Worm (Caenorhabditis elegans) whole organism, L1 larva: Measurements from ENCODE around the gene clec-58.

Source experiments
- C34B4.2 ChIP-seq: sonication (generic microtip); optimal IDR thresholded peaks from 2 replicates; lab custom pipeline; 2017; ENCODE audit warnings: mild to moderate bottlenecking, missing genetic modification characterization, missing compliant biosample characterization
- F16B12.6 ChIP-seq: fragments of 150-350 bp; optimal IDR thresholded peaks from 2 replicates; lab custom pipeline; 2014; ENCODE audit warnings: missing biosample characterization, missing genetic modification characterization
- Y116A8C.19 ChIP-seq: sonication (generic microtip); optimal IDR thresholded peaks from 2 replicates; lab custom pipeline; 2016; ENCODE audit warnings: missing compliant biosample characterization, missing genetic modification characterization, borderline replicate concordance
- aha-1 ChIP-seq: fragments of 150-350 bp; optimal IDR thresholded peaks from 2 replicates; lab custom pipeline; 2014; ENCODE audit warnings: missing biosample characterization, missing genetic modification characterization
- alr-1 ChIP-seq: fragments of 200-800 bp; sonication (Bioruptor generic); optimal IDR thresholded peaks from 2 replicates; lab custom pipeline; 2018; ENCODE audit warnings: borderline replicate concordance, mild to moderate bottlenecking, missing genetic modification characterization, missing compliant biosample characterization
- aly-2 ChIP-seq: fragments of 150-350 bp; optimal IDR thresholded peaks from 2 replicates; lab custom pipeline; 2014; ENCODE audit warnings: missing biosample characterization, missing genetic modification characterization
- ceh-63 ChIP-seq: fragments of 200-800 bp; sonication (Bioruptor generic); optimal IDR thresholded peaks from 2 replicates; lab custom pipeline; 2018; ENCODE audit warnings: mild to moderate bottlenecking, missing genetic modification characterization, missing compliant biosample characterization
- ceh-82 ChIP-seq, 3 experiments: fragments of 150-350 bp in 1 of 3; sonication (generic microtip) in 2 of 3; optimal IDR thresholded peaks; 2 replicates each; lab custom pipeline; 2014 to 2017; ENCODE audit warnings: missing biosample characterization in 3 of 3, missing genetic modification characterization in 3 of 3
- ceh-88 ChIP-seq: fragments of 200-800 bp; sonication (Bioruptor generic); IDR thresholded peaks from 2 replicates; pipeline ENCODE4 v1.3.6; 2022; ENCODE audit warnings: missing genetic modification characterization, missing compliant biosample characterization
- dpl-1 ChIP-seq, 3 experiments: fragments of 150-350 bp in 2 of 3; sonication (generic microtip) in 1 of 3; optimal IDR thresholded peaks; 2 replicates each; lab custom pipeline; 2014 to 2017; ENCODE audit warnings: missing biosample characterization in 3 of 3, missing genetic modification characterization in 3 of 3, missing genetic modification reagents in 3 of 3
- dsc-1 ChIP-seq: sonication (generic microtip); optimal IDR thresholded peaks from 2 replicates; lab custom pipeline; 2016; ENCODE audit warnings: mild to moderate bottlenecking, missing genetic modification characterization, missing compliant biosample characterization
- efl-1 ChIP-seq, 4 experiments: fragments of 150-350 bp; optimal IDR thresholded peaks in 3 of 4; peaks in 1 of 4; 1 replicate in 1 of 4; 2 replicates in 3 of 4; lab custom pipeline; 2014; ENCODE audit warnings: missing biosample characterization in 2 of 4, missing genetic modification characterization in 2 of 4, missing genetic modification reagents in 2 of 4
- efl-3 ChIP-seq: fragments of 200-800 bp; sonication (Bioruptor generic); optimal IDR thresholded peaks from 2 replicates; lab custom pipeline; 2018; ENCODE audit warnings: mild to moderate bottlenecking, missing genetic modification characterization, missing compliant biosample characterization
- egl-13 ChIP-seq: sonication (generic microtip); optimal IDR thresholded peaks from 2 replicates; lab custom pipeline; 2016; ENCODE audit warnings: missing genotype, missing genetic modification reagents, missing genetic modification characterization, missing compliant biosample characterization
- elt-2 ChIP-seq: sonication (generic microtip); optimal IDR thresholded peaks from 2 replicates; lab custom pipeline; 2016; ENCODE audit warnings: missing genetic modification characterization, mild to moderate bottlenecking, inconsistent platforms, missing compliant biosample characterization, missing genetic modification reagents
- elt-3 ChIP-seq, 6 experiments: fragments of 150-350 bp in 1 of 6; sonication (generic microtip); optimal IDR thresholded peaks; 2 replicates each; lab custom pipeline; 2017 to 2018; ENCODE audit warnings: missing biosample characterization in 6 of 6, missing genetic modification characterization in 6 of 6, inconsistent platforms in 1 of 6
- ets-5 ChIP-seq: fragments of 200-800 bp; sonication (Bioruptor generic); IDR thresholded peaks from 2 replicates; pipeline ENCODE4 v1.3.6; 2022; ENCODE audit warnings: missing genetic modification characterization, missing compliant biosample characterization
- fkh-10 ChIP-seq: sonication (generic microtip); optimal IDR thresholded peaks from 2 replicates; lab custom pipeline; 2017; ENCODE audit warnings: missing biosample characterization, missing genetic modification reagents, missing genetic modification characterization
- fkh-8 ChIP-seq: sonication (generic microtip); optimal IDR thresholded peaks from 2 replicates; lab custom pipeline; 2016; ENCODE audit warnings: mild to moderate bottlenecking, missing genetic modification characterization, missing compliant biosample characterization
- fos-1 ChIP-seq: fragments of 150-350 bp; optimal IDR thresholded peaks from 2 replicates; lab custom pipeline; 2014; ENCODE audit warnings: missing biosample characterization, missing genetic modification characterization
- grh-1 ChIP-seq: fragments of 200-800 bp; sonication (Bioruptor generic); IDR thresholded peaks from 2 replicates; pipeline ENCODE4 v1.3.6; 2022; ENCODE audit warnings: missing genetic modification reagents, missing genetic modification characterization, missing compliant biosample characterization
- hlh-17 ChIP-seq: fragments of 200-800 bp; sonication (Bioruptor generic); optimal IDR thresholded peaks from 2 replicates; lab custom pipeline; 2018; ENCODE audit warnings: missing genetic modification characterization, mild to moderate bottlenecking, missing compliant biosample characterization, moderate library complexity, borderline replicate concordance
- hpl-2 ChIP-seq: fragments of 150-350 bp; optimal IDR thresholded peaks from 2 replicates; lab custom pipeline; 2014; ENCODE audit warnings: missing biosample characterization, missing genetic modification reagents, missing genetic modification characterization
- irx-1 ChIP-seq: sonication (generic microtip); optimal IDR thresholded peaks from 2 replicates; lab custom pipeline; 2016; ENCODE audit warnings: missing genetic modification characterization, missing compliant biosample characterization
- isw-1 ChIP-seq: fragments of 200-800 bp; sonication (Bioruptor generic); IDR thresholded peaks from 2 replicates; pipeline ENCODE4 v1.3.6; 2022; ENCODE audit warnings: missing genetic modification characterization, missing compliant biosample characterization
- jun-1 ChIP-seq: fragments of 150-350 bp; optimal IDR thresholded peaks from 2 replicates; lab custom pipeline; 2014; ENCODE audit warnings: missing biosample characterization, missing genetic modification reagents, missing genetic modification characterization
- lin-14 ChIP-seq: fragments of 200-800 bp; sonication (Bioruptor generic); optimal IDR thresholded peaks from 2 replicates; lab custom pipeline; 2018; ENCODE audit warnings: mild to moderate bottlenecking, missing genetic modification characterization, moderate library complexity, missing compliant biosample characterization
- lin-35 ChIP-seq, 2 experiments: fragments of 150-350 bp; optimal IDR thresholded peaks; 2 replicates each; lab custom pipeline; 2014; ENCODE audit warnings: missing biosample characterization in 2 of 2, missing genetic modification characterization in 2 of 2, missing genetic modification reagents in 2 of 2
- lin-39 ChIP-seq: fragments of 150-350 bp; optimal IDR thresholded peaks from 2 replicates; lab custom pipeline; 2014; ENCODE audit warnings: missing biosample characterization, missing genetic modification reagents, missing genetic modification characterization
- mab-9 ChIP-seq: fragments of 200-800 bp; sonication (Bioruptor generic); IDR thresholded peaks from 2 replicates; pipeline ENCODE4 v1.3.6; 2022; ENCODE audit warnings: missing genetic modification reagents, missing genetic modification characterization, missing compliant biosample characterization
- mdl-1 ChIP-seq, 2 experiments: fragments of 150-350 bp; optimal IDR thresholded peaks; 2 replicates each; lab custom pipeline; 2014 to 2017; ENCODE audit warnings: missing biosample characterization in 2 of 2, missing genetic modification characterization in 2 of 2, inconsistent platforms in 1 of 2
- nhr-20 ChIP-seq: sonication (generic microtip); optimal IDR thresholded peaks from 2 replicates; lab custom pipeline; 2016; ENCODE audit warnings: mild to moderate bottlenecking, missing genetic modification characterization, missing compliant biosample characterization
- nhr-28 ChIP-seq: fragments of 150-350 bp; optimal IDR thresholded peaks from 2 replicates; lab custom pipeline; 2014; ENCODE audit warnings: missing biosample characterization, missing genetic modification characterization
- nhr-71 ChIP-seq: sonication (generic microtip); optimal IDR thresholded peaks from 2 replicates; lab custom pipeline; 2016; ENCODE audit warnings: mild to moderate bottlenecking, missing genetic modification characterization, moderate library complexity, missing compliant biosample characterization
- nhr-76 ChIP-seq: sonication (generic microtip); optimal IDR thresholded peaks from 2 replicates; lab custom pipeline; 2017; ENCODE audit warnings: missing biosample characterization, missing genetic modification characterization
- nhr-77 ChIP-seq: fragments of 150-350 bp; optimal IDR thresholded peaks from 2 replicates; lab custom pipeline; 2014; ENCODE audit warnings: missing biosample characterization, missing genetic modification characterization
- nhr-90 ChIP-seq: sonication (generic microtip); optimal IDR thresholded peaks from 2 replicates; lab custom pipeline; 2016; ENCODE audit warnings: mild to moderate bottlenecking, missing genetic modification characterization, missing compliant biosample characterization; ENCODE audit not compliant: poor library complexity
- rnt-1 ChIP-seq: sonication (generic microtip); optimal IDR thresholded peaks from 2 replicates; lab custom pipeline; 2016; ENCODE audit warnings: mild to moderate bottlenecking, missing genetic modification characterization, moderate library complexity, missing compliant biosample characterization
- skn-1 ChIP-seq: fragments of 150-350 bp; optimal IDR thresholded peaks from 2 replicates; lab custom pipeline; 2014; ENCODE audit warnings: missing biosample characterization, missing genetic modification characterization
- snpc-4 ChIP-seq: fragments of 150-350 bp; optimal IDR thresholded peaks from 2 replicates; lab custom pipeline; 2014; ENCODE audit warnings: missing biosample characterization, missing genetic modification characterization
- sox-4 ChIP-seq: sonication (generic microtip); optimal IDR thresholded peaks from 2 replicates; lab custom pipeline; 2016; ENCODE audit warnings: missing genetic modification characterization, missing compliant biosample characterization
- sup-37 ChIP-seq: fragments of 200-800 bp; sonication (Bioruptor generic); optimal IDR thresholded peaks from 2 replicates; lab custom pipeline; 2018; ENCODE audit warnings: mild to moderate bottlenecking, missing genetic modification characterization, missing compliant biosample characterization
- tbx-2 ChIP-seq: sonication (generic microtip); optimal IDR thresholded peaks from 2 replicates; lab custom pipeline; 2016; ENCODE audit warnings: missing genetic modification characterization, missing compliant biosample characterization
- tlp-1 ChIP-seq: fragments of 150-350 bp; optimal IDR thresholded peaks from 2 replicates; lab custom pipeline; 2014; ENCODE audit warnings: missing biosample characterization, missing genetic modification characterization
- unc-130 ChIP-seq: fragments of 150-350 bp; optimal IDR thresholded peaks from 2 replicates; lab custom pipeline; 2017; ENCODE audit warnings: missing biosample characterization, missing genetic modification characterization, inconsistent platforms
- unc-62 ChIP-seq: fragments of 150-350 bp; optimal IDR thresholded peaks from 2 replicates; lab custom pipeline; 2014; ENCODE audit warnings: missing biosample characterization, missing genetic modification reagents, missing genetic modification characterization
- unc-86 ChIP-seq: sonication (generic microtip); optimal IDR thresholded peaks from 2 replicates; lab custom pipeline; 2016; ENCODE audit warnings: missing genetic modification characterization, missing compliant biosample characterization
- vab-15 ChIP-seq: sonication (generic microtip); optimal IDR thresholded peaks from 2 replicates; lab custom pipeline; 2017; ENCODE audit warnings: missing genotype, mild to moderate bottlenecking, missing genetic modification characterization, missing compliant biosample characterization
- zip-4 ChIP-seq: fragments of 200-800 bp; sonication (Bioruptor generic); optimal IDR thresholded peaks from 2 replicates; lab custom pipeline; 2018; ENCODE audit warnings: mild to moderate bottlenecking, missing genetic modification characterization, moderate library complexity, missing compliant biosample characterization
- ztf-4 ChIP-seq: fragments of 150-350 bp; optimal IDR thresholded peaks from 2 replicates; lab custom pipeline; 2014; ENCODE audit warnings: missing biosample characterization, missing genetic modification characterization

clec-58 gene

DNA sequence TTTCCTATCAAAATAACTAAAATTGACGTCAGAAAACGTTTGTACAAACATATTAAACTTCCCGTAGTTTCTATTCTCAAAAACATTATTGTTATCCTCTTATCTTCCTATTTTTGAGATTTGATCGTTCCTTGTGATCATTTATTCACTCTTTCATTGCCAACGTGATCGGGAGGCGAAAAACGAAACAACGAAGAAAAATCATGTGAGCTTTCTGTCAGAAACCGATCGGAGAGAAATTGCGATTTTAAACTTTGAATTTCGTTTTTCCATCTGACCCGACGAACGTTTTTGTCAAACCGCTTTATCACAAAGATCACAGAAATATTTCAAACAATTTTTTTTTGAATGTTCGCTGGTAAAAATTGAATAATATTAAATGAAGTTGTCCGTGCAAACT lies 29.6 kb downstream of the clec-58 start (continued):
- no peak for TF ChIP-seq nhr-77
- no peak for TF ChIP-seq jun-1 (tag; lab: Kevin White, UChicago)
- no peak for TF ChIP-seq hpl-2
- TF ChIP-seq nhr-90 (tag; lab: Kevin White, UChicago): peak; percentile 59
- peak; percentile 3 to 77 for TF ChIP-seq lin-35 (GFP tag; optimal IDR thresholded peaks at IDR 0.05; lab: Kevin White, UChicago)
- no peak for TF ChIP-seq fkh-8

- TF ChIP-seq lin-35 (GFP tag; optimal IDR thresholded peaks at IDR 0.05; lab: Kevin White, UChicago) (peak; percentile 1 to 23), fos-1 (tag; lab: Kevin White, UChicago) (no peak), efl-1 (optimal IDR thresholded peaks at IDR 0.05; lab: Kevin White, UChicago) (peak in 1 of 2 experiments; percentile 27), efl-1 (GFP tag; optimal IDR thresholded peaks at IDR 0.05 in 1 of 2; lab: Kevin White, UChicago) (peak in 1 of 2 experiments; percentile 84), fkh-8 (peak; percentile 13), mab-9 (no peak), snpc-4 (no peak), efl-3 (GFP tag; lab: Kevin White, UChicago) (no peak), unc-130 (tag; lab: Kevin White, UChicago) (peak; percentile 52), aha-1 (tag; lab: Kevin White, UChicago) (no peak), ets-5 (GFP tag; lab: Robert Waterston, UW) (no peak), ztf-4 (no peak), tlp-1 (tag; lab: Kevin White, UChicago) (no peak), zip-4 (peak; percentile 28), C34B4.2 (no peak), rnt-1 (tag; lab: Kevin White, UChicago) (peak; percentile 36), elt-2 (tag; lab: Kevin White, UChicago) (no peak), dsc-1 (tag; lab: Kevin White, UChicago) (no peak), ceh-88 (GFP tag; lab: Robert Waterston, UW) (no peak), sup-37 (GFP tag; lab: Kevin White, UChicago) (no peak), hpl-2 (no peak), fkh-10 (no peak), sox-4 (no peak), nhr-28 (tag; lab: Kevin White, UChicago) (no peak), vab-15 (tag; lab: Kevin White, UChicago) (no peak), grh-1 (GFP tag; lab: Robert Waterston, UW) (no peak), tbx-2 (tag; lab: Kevin White, UChicago) (no peak), elt-3 (tag; optimal IDR thresholded peaks at IDR 0.05; lab: Kevin White, UChicago) (no peak), nhr-20 (peak; percentile 35), isw-1 (GFP tag; lab: Robert Waterston, UW) (no peak), mdl-1 (tag; optimal IDR thresholded peaks at IDR 0.05; lab: Kevin White, UChicago) (peak in 1 of 2 experiments; percentile 52), irx-1 (tag; lab: Kevin White, UChicago) (no peak), Y116A8C.19 (no peak), lin-14 (GFP tag; lab: Kevin White, UChicago) (peak; percentile 73), lin-39 (tag; lab: Kevin White, UChicago) (no peak), ceh-63 (GFP tag; lab: Kevin White, UChicago) (no peak), hlh-17 (GFP tag; lab: Kevin White, UChicago) (no peak), unc-86 (tag; lab: Kevin White, UChicago) (no peak), nhr-71 (tag; lab: Kevin White, UChicago) (no peak), skn-1 (peak; percentile 53), ceh-82 (tag; optimal IDR thresholded peaks at IDR 0.05; lab: Kevin White, UChicago) (peak in 2 of 3 experiments; percentile 3 to 73), nhr-76 (no peak), egl-13 (tag; lab: Kevin White, UChicago) (no peak), unc-62 (no peak), dpl-1 (GFP tag; optimal IDR thresholded peaks at IDR 0.05; lab: Kevin White, UChicago) (peak in 2 of 3 experiments; percentile 19 to 32), F16B12.6 (peak; percentile 9), aly-2 (tag; lab: Kevin White, UChicago) (no peak), alr-1 (tag; lab: Kevin White, UChicago) (no peak)
Observed at ce11 chrII:10445738-10446137, 30.2 kb downstream of the clec-58 start.
